Worm (Caenorhabditis elegans) whole organism, L1 larva: ENCODE measurements around the gene mff-1.

Experiments used
- blmp-1 ChIP-seq: fragments of 150-350 bp; optimal IDR thresholded peaks from 2 replicates; lab custom pipeline; 2014; ENCODE audit warnings: missing biosample characterization, missing genetic modification characterization
- ceh-63 ChIP-seq: fragments of 200-800 bp; sonication (Bioruptor generic); optimal IDR thresholded peaks from 2 replicates; lab custom pipeline; 2018; ENCODE audit warnings: mild to moderate bottlenecking, missing genetic modification characterization, missing compliant biosample characterization
- ceh-82 ChIP-seq, 3 experiments: fragments of 150-350 bp in 1 of 3; sonication (generic microtip) in 2 of 3; optimal IDR thresholded peaks; 2 replicates each; lab custom pipeline; 2014 to 2017; ENCODE audit warnings: missing biosample characterization in 3 of 3, missing genetic modification characterization in 3 of 3
- ceh-88 ChIP-seq: fragments of 200-800 bp; sonication (Bioruptor generic); IDR thresholded peaks from 2 replicates; pipeline ENCODE4 v1.3.6; 2022; ENCODE audit warnings: missing genetic modification characterization, missing compliant biosample characterization
- efl-1 ChIP-seq, 4 experiments: fragments of 150-350 bp; optimal IDR thresholded peaks in 3 of 4; peaks in 1 of 4; 1 replicate in 1 of 4; 2 replicates in 3 of 4; lab custom pipeline; 2014; ENCODE audit warnings: missing biosample characterization in 2 of 4, missing genetic modification characterization in 2 of 4, missing genetic modification reagents in 2 of 4
- efl-3 ChIP-seq: fragments of 200-800 bp; sonication (Bioruptor generic); optimal IDR thresholded peaks from 2 replicates; lab custom pipeline; 2018; ENCODE audit warnings: mild to moderate bottlenecking, missing genetic modification characterization, missing compliant biosample characterization
- egl-13 ChIP-seq: sonication (generic microtip); optimal IDR thresholded peaks from 2 replicates; lab custom pipeline; 2016; ENCODE audit warnings: missing genotype, missing genetic modification reagents, missing genetic modification characterization, missing compliant biosample characterization
- egl-27 ChIP-seq, 2 experiments: fragments of 150-350 bp in 1 of 2; sonication (generic microtip); optimal IDR thresholded peaks; 3 replicates each; lab custom pipeline; 2017 to 2018; ENCODE audit warnings: missing biosample characterization in 2 of 2, missing genetic modification characterization in 2 of 2, missing genetic modification reagents in 2 of 2
- elt-2 ChIP-seq: sonication (generic microtip); optimal IDR thresholded peaks from 2 replicates; lab custom pipeline; 2016; ENCODE audit warnings: missing genetic modification characterization, mild to moderate bottlenecking, inconsistent platforms, missing compliant biosample characterization, missing genetic modification reagents
- fkh-10 ChIP-seq: sonication (generic microtip); optimal IDR thresholded peaks from 2 replicates; lab custom pipeline; 2017; ENCODE audit warnings: missing biosample characterization, missing genetic modification reagents, missing genetic modification characterization
- fos-1 ChIP-seq: fragments of 150-350 bp; optimal IDR thresholded peaks from 2 replicates; lab custom pipeline; 2014; ENCODE audit warnings: missing biosample characterization, missing genetic modification characterization
- grh-1 ChIP-seq: fragments of 200-800 bp; sonication (Bioruptor generic); IDR thresholded peaks from 2 replicates; pipeline ENCODE4 v1.3.6; 2022; ENCODE audit warnings: missing genetic modification reagents, missing genetic modification characterization, missing compliant biosample characterization
- hlh-4 ChIP-seq: sonication (generic microtip); optimal IDR thresholded peaks from 2 replicates; lab custom pipeline; 2016; ENCODE audit warnings: mild to moderate bottlenecking, missing genetic modification characterization, missing compliant biosample characterization
- lin-14 ChIP-seq: fragments of 200-800 bp; sonication (Bioruptor generic); optimal IDR thresholded peaks from 2 replicates; lab custom pipeline; 2018; ENCODE audit warnings: mild to moderate bottlenecking, missing genetic modification characterization, moderate library complexity, missing compliant biosample characterization
- lin-35 ChIP-seq, 2 experiments: fragments of 150-350 bp; optimal IDR thresholded peaks; 2 replicates each; lab custom pipeline; 2014; ENCODE audit warnings: missing biosample characterization in 2 of 2, missing genetic modification characterization in 2 of 2, missing genetic modification reagents in 2 of 2
- lin-39 ChIP-seq: fragments of 150-350 bp; optimal IDR thresholded peaks from 2 replicates; lab custom pipeline; 2014; ENCODE audit warnings: missing biosample characterization, missing genetic modification reagents, missing genetic modification characterization
- lir-3 ChIP-seq: sonication (generic microtip); optimal IDR thresholded peaks from 2 replicates; lab custom pipeline; 2016; ENCODE audit warnings: mild to moderate bottlenecking, missing genetic modification characterization, moderate library complexity, missing compliant biosample characterization; ENCODE audit not compliant: poor library complexity
- lsy-2 ChIP-seq, 2 experiments: fragments of 150-350 bp; optimal IDR thresholded peaks; 2 replicates each; lab custom pipeline; 2014; ENCODE audit warnings: missing biosample characterization in 2 of 2, missing genetic modification characterization in 2 of 2
- mdl-1 ChIP-seq, 2 experiments: fragments of 150-350 bp; optimal IDR thresholded peaks; 2 replicates each; lab custom pipeline; 2014 to 2017; ENCODE audit warnings: missing biosample characterization in 2 of 2, missing genetic modification characterization in 2 of 2, inconsistent platforms in 1 of 2
- mef-2 ChIP-seq: fragments of 150-350 bp; optimal IDR thresholded peaks from 2 replicates; lab custom pipeline; 2014; ENCODE audit warnings: missing biosample characterization, missing genetic modification characterization
- mep-1 ChIP-seq: fragments of 150-350 bp; optimal IDR thresholded peaks from 2 replicates; lab custom pipeline; 2014; ENCODE audit warnings: missing biosample characterization, missing genetic modification characterization
- nhr-11 ChIP-seq: fragments of 150-350 bp; optimal IDR thresholded peaks from 2 replicates; lab custom pipeline; 2014; ENCODE audit warnings: missing biosample characterization, missing genetic modification characterization
- nhr-20 ChIP-seq: sonication (generic microtip); optimal IDR thresholded peaks from 2 replicates; lab custom pipeline; 2016; ENCODE audit warnings: mild to moderate bottlenecking, missing genetic modification characterization, missing compliant biosample characterization
- nhr-47 ChIP-seq: sonication (generic microtip); optimal IDR thresholded peaks from 2 replicates; lab custom pipeline; 2016; ENCODE audit warnings: mild to moderate bottlenecking, missing genetic modification characterization, moderate library complexity, missing compliant biosample characterization
- nhr-77 ChIP-seq: fragments of 150-350 bp; optimal IDR thresholded peaks from 2 replicates; lab custom pipeline; 2014; ENCODE audit warnings: missing biosample characterization, missing genetic modification characterization
- nhr-85 ChIP-seq: sonication (generic microtip); peaks from one replicate; lab custom pipeline; 2016; ENCODE audit warnings: missing genetic modification characterization, inconsistent platforms, missing compliant biosample characterization
- pax-3 ChIP-seq: fragments of 200-800 bp; sonication (Bioruptor generic); optimal IDR thresholded peaks from 2 replicates; lab custom pipeline; 2018; ENCODE audit warnings: mild to moderate bottlenecking, missing genetic modification characterization, moderate library complexity, missing compliant biosample characterization
- rnt-1 ChIP-seq: sonication (generic microtip); optimal IDR thresholded peaks from 2 replicates; lab custom pipeline; 2016; ENCODE audit warnings: mild to moderate bottlenecking, missing genetic modification characterization, moderate library complexity, missing compliant biosample characterization
- skn-1 ChIP-seq: fragments of 150-350 bp; optimal IDR thresholded peaks from 2 replicates; lab custom pipeline; 2014; ENCODE audit warnings: missing biosample characterization, missing genetic modification characterization
- sox-4 ChIP-seq: sonication (generic microtip); optimal IDR thresholded peaks from 2 replicates; lab custom pipeline; 2016; ENCODE audit warnings: missing genetic modification characterization, missing compliant biosample characterization
- tbx-2 ChIP-seq: sonication (generic microtip); optimal IDR thresholded peaks from 2 replicates; lab custom pipeline; 2016; ENCODE audit warnings: missing genetic modification characterization, missing compliant biosample characterization
- unc-86 ChIP-seq: sonication (generic microtip); optimal IDR thresholded peaks from 2 replicates; lab custom pipeline; 2016; ENCODE audit warnings: missing genetic modification characterization, missing compliant biosample characterization
- unc-98 ChIP-seq: fragments of 200-800 bp; sonication (Bioruptor generic); IDR thresholded peaks from 2 replicates; pipeline ENCODE4 v1.3.6; 2022; ENCODE audit warnings: missing genetic modification characterization, missing compliant biosample characterization
- xbp-1 ChIP-seq: sonication (generic microtip); optimal IDR thresholded peaks from 2 replicates; lab custom pipeline; 2016; ENCODE audit warnings: missing genetic modification characterization, missing compliant biosample characterization
- zip-4 ChIP-seq: fragments of 200-800 bp; sonication (Bioruptor generic); optimal IDR thresholded peaks from 2 replicates; lab custom pipeline; 2018; ENCODE audit warnings: mild to moderate bottlenecking, missing genetic modification characterization, moderate library complexity, missing compliant biosample characterization

Gene mff-1

ce11 chrX:12989205-12989604 is 2.2 kb upstream of the mff-1 start, which contains the start of gene F11C1.7 (continued):
- TF ChIP-seq ceh-82 (tag; optimal IDR thresholded peaks at IDR 0.05; lab: Kevin White, UChicago) (peak in 1 of 3 experiments; percentile 7), lin-14 (peak; percentile 35), lir-3 (tag; lab: Kevin White, UChicago) (no peak), lsy-2 (tag; optimal IDR thresholded peaks at IDR 0.05; lab: Kevin White, UChicago) (peak; percentile 4 to 48), sox-4 (tag; lab: Kevin White, UChicago) (no peak), blmp-1 (tag; lab: Kevin White, UChicago) (no peak), mef-2 (tag; lab: Kevin White, UChicago) (no peak), rnt-1 (tag; lab: Kevin White, UChicago) (peak; percentile 12), xbp-1 (tag; lab: Kevin White, UChicago) (peak; percentile 0), mep-1 (tag; lab: Kevin White, UChicago) (peak; percentile 36), lin-35 (GFP tag; optimal IDR thresholded peaks at IDR 0.05; lab: Kevin White, UChicago) (peak in 1 of 2 experiments; percentile 46), ceh-88 (GFP tag; lab: Robert Waterston, UW) (no peak), nhr-47 (tag; lab: Kevin White, UChicago) (peak; percentile 21), egl-13 (no peak), nhr-20 (tag; lab: Kevin White, UChicago) (peak; percentile 3), efl-3 (no peak), ceh-63 (no peak), unc-98 (GFP tag; lab: Robert Waterston, UW) (no peak)

- no peak for TF ChIP-seq egl-13
- no peak for TF ChIP-seq egl-27 (tag; optimal IDR thresholded peaks at IDR 0.05; lab: Kevin White, UChicago)
- TF ChIP-seq nhr-20 (tag; lab: Kevin White, UChicago): no peak
- no peak for TF ChIP-seq lir-3 (tag; lab: Kevin White, UChicago)
- no peak for TF ChIP-seq zip-4 (GFP tag; lab: Kevin White, UChicago)
- TF ChIP-seq elt-2 (tag; lab: Kevin White, UChicago): peak; percentile 11
These were observed 4.3 kb downstream of the mff-1 start for ce11 chrX:12982725-12983124.

ce11 chrX:12981393-12981792 is 5.6 kb downstream of the mff-1 start, which contains the start of gene scav-4:
Gene scav-4 (plus strand): TSS chrX:12981775.
- TF ChIP-seq hlh-4 (no peak), elt-2 (tag; lab: Kevin White, UChicago) (peak; percentile 62)

ce11 chrX:12979747-12980146 is 7.3 kb downstream of the mff-1 start:
- TF ChIP-seq grh-1 (GFP tag; lab: Robert Waterston, UW) (no peak), elt-2 (tag; lab: Kevin White, UChicago) (peak; percentile 46), fos-1 (tag; lab: Kevin White, UChicago) (no peak), nhr-20 (tag; lab: Kevin White, UChicago) (peak; percentile 8)
- TF ChIP-seq, all 84 proteins: peak for 2

- TF ChIP-seq mdl-1 (tag; optimal IDR thresholded peaks at IDR 0.05; lab: Kevin White, UChicago) (no peak), nhr-20 (tag; lab: Kevin White, UChicago) (no peak), nhr-85 (tag; lab: Kevin White, UChicago) (no peak), unc-86 (tag; lab: Kevin White, UChicago) (no peak), skn-1 (tag; lab: Kevin White, UChicago) (no peak), lin-39 (tag; lab: Kevin White, UChicago) (no peak), hlh-4 (no peak)
These were observed 8.4 kb downstream of the mff-1 start for ce11 chrX:12978569-12978968.

ce11 chrX:12977451-12977850 is 9.6 kb downstream of the mff-1 start, which contains the start of gene F11C1.9:
Gene F11C1.9 (minus strand): TSS chrX:12977551.
- no peak for TF ChIP-seq fkh-10 (GFP tag; lab: Kevin White, UChicago)
- TF ChIP-seq nhr-11: no peak
- no peak for TF ChIP-seq tbx-2 (tag; lab: Kevin White, UChicago)
- no peak for TF ChIP-seq efl-1 (optimal IDR thresholded peaks at IDR 0.05; lab: Kevin White, UChicago)
- no peak for TF ChIP-seq efl-1 (GFP tag; optimal IDR thresholded peaks at IDR 0.05 in 1 of 2; lab: Kevin White, UChicago)
- TF ChIP-seq pax-3: no peak
- no peak for TF ChIP-seq lir-3 (tag; lab: Kevin White, UChicago)
- no peak for TF ChIP-seq nhr-77
